Fruit fly (Drosophila melanogaster): ENCODE results near the gene CG18599.

The CG18599 gene

DNA sequence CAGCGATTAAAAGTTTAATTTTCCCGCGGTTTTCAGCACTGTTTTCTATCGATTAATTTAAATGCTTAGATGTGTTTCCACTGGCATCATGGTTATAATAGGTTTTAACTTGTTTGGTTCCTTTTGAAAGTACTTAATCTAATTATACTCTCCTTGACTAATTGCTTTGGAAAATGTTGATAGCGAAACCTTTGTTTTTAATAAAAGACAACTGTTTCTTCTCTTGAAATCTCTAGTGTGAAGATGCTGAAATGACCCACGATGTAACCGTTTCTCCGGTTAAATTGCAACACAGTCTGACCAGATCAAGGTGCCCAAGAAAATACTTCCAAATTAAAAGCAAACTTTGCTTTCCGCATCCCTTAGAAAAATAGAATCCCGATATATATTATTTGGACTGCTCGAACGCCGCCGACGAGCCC is 31.3 kb downstream of the CG18599 start, which contains the start of gene Dlc90F (continued):
- peak; percentile 79 for TF ChIP-seq CG7839 (tag; optimal IDR thresholded peaks at IDR 0.05)
- peak; percentile 31 for TF ChIP-seq CG11723 (GFP tag; optimal IDR thresholded peaks at IDR 0.05)
- peak; percentile 25 for TF ChIP-seq CG12299 (tag; optimal IDR thresholded peaks at IDR 0.05)
- peak; percentile 81 for TF ChIP-seq HmgZ (tag; optimal IDR thresholded peaks at IDR 0.05)
- TF ChIP-seq CG12942 (GFP tag; optimal IDR thresholded peaks at IDR 0.05): peak; percentile 69
- TF ChIP-seq CG2889 (GFP tag; IDR thresholded peaks at IDR 0.05): peak; percentile 80
- TF ChIP-seq mirr (GFP tag; optimal IDR thresholded peaks at IDR 0.05): no peak
- no peak; the same call in none of the 2 replicates for TF ChIP-seq MBD-R2 (GFP tag; IDR thresholded peaks at IDR 0.05)
- TF ChIP-seq CG12071 (GFP tag; optimal IDR thresholded peaks at IDR 0.05): no peak
- TF ChIP-seq CG18476 (GFP tag; optimal IDR thresholded peaks at IDR 0.05): peak; percentile 33
- peak; percentile 12 for TF ChIP-seq Asciz (GFP tag; optimal IDR thresholded peaks at IDR 0.05)
- TF ChIP-seq CG17612 (GFP tag; IDR thresholded peaks at IDR 0.05): peak; percentile 51; the same call in 1 of the 2 replicates
- TF ChIP-seq wdn (GFP tag; IDR thresholded peaks at IDR 0.05): peak; percentile 41
- peak; percentile 71 for TF ChIP-seq dmrt99B (tag; optimal IDR thresholded peaks at IDR 0.05)
- TF ChIP-seq kni (GFP tag; optimal IDR thresholded peaks at IDR 0.05): no peak
- peak; percentile 95 for TF ChIP-seq gfzf (GFP tag; optimal IDR thresholded peaks at IDR 0.05)
- TF ChIP-seq bbx (GFP tag; IDR thresholded peaks at IDR 0.05; ENCODE audit: partially characterized antibody): peak; percentile 9; the same call in 1 of the 2 replicates
- peak; percentile 62; the same call in 1 of the 2 replicates for TF ChIP-seq Rx (GFP tag; IDR thresholded peaks at IDR 0.05)
- peak; percentile 83 for TF ChIP-seq E2f1 (GFP tag; IDR thresholded peaks at IDR 0.05)
- TF ChIP-seq her (GFP tag; optimal IDR thresholded peaks at IDR 0.05): peak; percentile 54
- TF ChIP-seq Sox100B (GFP tag; optimal IDR thresholded peaks at IDR 0.05): no peak
- no peak for TF ChIP-seq tna (GFP tag; IDR thresholded peaks at IDR 0.05; ENCODE audit: partially characterized antibody)
- no peak for TF ChIP-seq Jarid2 (GFP tag; optimal IDR thresholded peaks at IDR 0.05)
- peak; percentile 49 for TF ChIP-seq abd-A (tag; optimal IDR thresholded peaks at IDR 0.05)
- peak; percentile 20 for TF ChIP-seq CG4617 (GFP tag; optimal IDR thresholded peaks at IDR 0.05; ENCODE audit: borderline replicate concordance)
- TF ChIP-seq CG6689 (GFP tag; IDR thresholded peaks at IDR 0.05): peak; percentile 75
- TF ChIP-seq bab2 (GFP tag; optimal IDR thresholded peaks at IDR 0.05): peak; percentile 85
- no peak for TF ChIP-seq CG15011 (GFP tag; optimal IDR thresholded peaks at IDR 0.05)
- TF ChIP-seq sc (optimal IDR thresholded peaks at IDR 0.05): no peak
- peak; percentile 53 for TF ChIP-seq sc (GFP tag; optimal IDR thresholded peaks at IDR 0.05)
- peak; percentile 65 for TF ChIP-seq CG10654 (GFP tag; optimal IDR thresholded peaks at IDR 0.05)
- TF ChIP-seq CG16779 (GFP tag; IDR thresholded peaks at IDR 0.05): no peak
- peak; percentile 94 for TF ChIP-seq CG12659 (GFP tag; optimal IDR thresholded peaks at IDR 0.05)
- TF ChIP-seq CG15073 (GFP tag; optimal IDR thresholded peaks at IDR 0.05): no peak
- peak; percentile 46 for TF ChIP-seq CG3281 (GFP tag; optimal IDR thresholded peaks at IDR 0.05)
- TF ChIP-seq lola (GFP tag; optimal IDR thresholded peaks at IDR 0.05): peak in 1 of 3 experiments; percentile 74
- peak; percentile 82 for TF ChIP-seq CG11247 (GFP tag; IDR thresholded peaks at IDR 0.05)
- TF ChIP-seq Med (GFP tag): peak; percentile 93
- no peak for TF ChIP-seq GATAe (GFP tag; conservative IDR thresholded peaks at IDR 0.05)
- peak; percentile 72; the same call in 1 of the 2 replicates for TF ChIP-seq ranshi (GFP tag; IDR thresholded peaks at IDR 0.05)
- no peak for TF ChIP-seq crol (GFP tag; IDR thresholded peaks at IDR 0.05)
- peak; percentile 77; the same call in 2 of the 3 replicates for TF ChIP-seq H15 (GFP tag; IDR thresholded peaks at IDR 0.05)
- no peak for TF ChIP-seq CG12769 (tag; optimal IDR thresholded peaks at IDR 0.05)
- TF ChIP-seq prd (optimal IDR thresholded peaks at IDR 0.05): no peak
- peak; percentile 87 for TF ChIP-seq prd (GFP tag; IDR thresholded peaks at IDR 0.05)
- no peak for TF ChIP-seq zf30C (GFP tag; optimal IDR thresholded peaks at IDR 0.05)
- TF ChIP-seq CG2712 (tag; optimal IDR thresholded peaks at IDR 0.05): peak; percentile 83
- peak; percentile 85 for TF ChIP-seq phol (tag; optimal IDR thresholded peaks at IDR 0.05)
- peak; percentile 23; the same call in 1 of the 2 replicates for TF ChIP-seq CG10321 (GFP tag; IDR thresholded peaks at IDR 0.05)
- peak; percentile 56 for TF ChIP-seq gsb-n (tag; optimal IDR thresholded peaks at IDR 0.05)
- peak; percentile 80 for TF ChIP-seq zfh2 (GFP tag; optimal IDR thresholded peaks at IDR 0.05)

Data from whole organism, embryonic.